Fruit fly (Drosophila melanogaster) whole organism, embryonic: ENCODE data around the gene CheB38c.

Source experiments
- Atf3 ChIP-seq: fragments of 200-800 bp; sonication (Bioruptor generic); optimal IDR thresholded peaks from 3 replicates; lab custom pipeline; 2016; ENCODE audit warnings: missing biosample characterization, missing genetic modification characterization
- Atf6 ChIP-seq: fragments of 200-800 bp; sonication (Bioruptor generic); IDR thresholded peaks from 2 replicates; pipeline ENCODE4 v1.3.6; 2022; ENCODE audit warnings: missing biosample characterization, missing genetic modification characterization
- Awh ChIP-seq: fragments of 200-800 bp; sonication (Bioruptor generic); IDR thresholded peaks from 2 replicates; pipeline ENCODE4, ENCODE4 v1.3.6; 2022; ENCODE audit warnings: missing biosample characterization, missing genetic modification characterization
- Bgb ChIP-seq: fragments of 200-800 bp; sonication (Bioruptor generic); IDR thresholded peaks from 2 replicates; pipeline ENCODE4 v1.3.6; 2022; ENCODE audit warnings: missing biosample characterization, missing genetic modification characterization; ENCODE audit not compliant: partially characterized antibody
- CG11696 ChIP-seq: fragments of 200-800 bp; sonication (Bioruptor generic); IDR thresholded peaks from 2 replicates; pipeline ENCODE4 v1.3.6; 2022; ENCODE audit warnings: missing biosample characterization, missing genetic modification characterization
- CG12071 ChIP-seq: fragments of 200-800 bp; sonication (Bioruptor generic); optimal IDR thresholded peaks from 3 replicates; lab custom pipeline; 2018; ENCODE audit warnings: missing biosample characterization, mild to moderate bottlenecking, missing genetic modification characterization
- CG12769 ChIP-seq: fragments of 200-800 bp; sonication (Bioruptor generic); optimal IDR thresholded peaks from 2 replicates; lab custom pipeline; 2019; ENCODE audit warnings: missing biosample characterization, mild to moderate bottlenecking, missing genetic modification characterization, moderate library complexity
- CG15514 ChIP-seq: fragments of 200-800 bp; sonication (Bioruptor generic); optimal IDR thresholded peaks from 3 replicates; lab custom pipeline; 2017; ENCODE audit warnings: missing biosample characterization, missing genetic modification characterization, mild to moderate bottlenecking, moderate library complexity, missing genetic modification reagents
- CG16779 ChIP-seq: fragments of 200-800 bp; sonication (Bioruptor generic); IDR thresholded peaks from 2 replicates; pipeline ENCODE4 v1.3.6; 2022; ENCODE audit warnings: missing biosample characterization, missing genetic modification characterization
- CG17385 ChIP-seq: fragments of 200-800 bp; sonication (Bioruptor generic); optimal IDR thresholded peaks from 3 replicates; lab custom pipeline; 2018; ENCODE audit warnings: missing biosample characterization, mild to moderate bottlenecking, missing genetic modification characterization
- CG17802 ChIP-seq: fragments of 200-800 bp; sonication (Bioruptor generic); optimal IDR thresholded peaks from 2 replicates; lab custom pipeline; 2018; ENCODE audit warnings: missing biosample characterization, mild to moderate bottlenecking, missing genetic modification characterization, moderate library complexity
- CG18011 ChIP-seq: fragments of 200-800 bp; sonication (Bioruptor generic); optimal IDR thresholded peaks from 2 replicates; lab custom pipeline; 2017; ENCODE audit warnings: missing biosample characterization, missing genetic modification characterization, mild to moderate bottlenecking, moderate library complexity, missing genotype
- CG31388 ChIP-seq: fragments of 200-800 bp; sonication (Bioruptor generic); optimal IDR thresholded peaks from 2 replicates; lab custom pipeline; 2016; ENCODE audit warnings: missing biosample characterization, missing genetic modification characterization
- CG32532 ChIP-seq: fragments of 200-800 bp; sonication (Bioruptor generic); IDR thresholded peaks from 2 replicates; pipeline ENCODE4 v1.3.6; 2022; ENCODE audit warnings: missing biosample characterization, missing genetic modification characterization
- CG34376 ChIP-seq: fragments of 200-800 bp; sonication (Bioruptor generic); optimal IDR thresholded peaks from 2 replicates; lab custom pipeline; 2018; ENCODE audit warnings: missing biosample characterization, mild to moderate bottlenecking, missing genetic modification characterization
- CG34422 ChIP-seq: fragments of 200-800 bp; sonication (Bioruptor generic); IDR thresholded peaks from 3 replicates; pipeline ENCODE4 v1.3.6; 2022; ENCODE audit warnings: missing biosample characterization, missing genetic modification characterization
- CG43689 ChIP-seq: fragments of 200-800 bp; sonication (Bioruptor generic); IDR thresholded peaks from 2 replicates; pipeline ENCODE4 v1.3.6; 2022; ENCODE audit warnings: missing biosample characterization, missing genetic modification characterization
- CG6765 ChIP-seq: fragments of 200-800 bp; sonication (Bioruptor generic); optimal IDR thresholded peaks from 3 replicates; lab custom pipeline; 2017; ENCODE audit warnings: missing biosample characterization, mild to moderate bottlenecking, missing genetic modification characterization
- CG7556 ChIP-seq: fragments of 200-800 bp; sonication (Bioruptor generic); optimal IDR thresholded peaks from 2 replicates; lab custom pipeline; 2017; ENCODE audit warnings: missing biosample characterization, mild to moderate bottlenecking, missing genetic modification characterization
- CG8290 ChIP-seq, 3 experiments: fragments of 200-800 bp; sonication (Bioruptor generic); optimal IDR thresholded peaks; 2 replicates each; lab custom pipeline; 2016 to 2019; ENCODE audit warnings: missing biosample characterization in 3 of 3, missing genetic modification characterization in 3 of 3, mild to moderate bottlenecking in 2 of 3, moderate library complexity in 1 of 3
- CrebB ChIP-seq: fragments of 200-800 bp; sonication (Bioruptor generic); optimal IDR thresholded peaks from 3 replicates; lab custom pipeline; 2018; ENCODE audit warnings: missing biosample characterization, mild to moderate bottlenecking, missing genetic modification characterization
- Dp ChIP-seq: fragments of 200-800 bp; sonication (Bioruptor generic); optimal IDR thresholded peaks from 2 replicates; lab custom pipeline; 2018; ENCODE audit warnings: missing biosample characterization, mild to moderate bottlenecking, missing genetic modification characterization, moderate library complexity
- Hand ChIP-seq: fragments of 200-800 bp; sonication (Bioruptor generic); optimal IDR thresholded peaks from 2 replicates; lab custom pipeline; 2017; ENCODE audit warnings: mild to moderate bottlenecking, missing biosample characterization, missing genetic modification reagents, missing genetic modification characterization
- Hey ChIP-seq: fragments of 200-800 bp; sonication (Bioruptor generic); optimal IDR thresholded peaks from 3 replicates; lab custom pipeline; 2018; ENCODE audit warnings: missing biosample characterization, mild to moderate bottlenecking, missing genetic modification characterization
- MBD-R2 ChIP-seq: fragments of 200-800 bp; sonication (Bioruptor generic); IDR thresholded peaks from 2 replicates; pipeline ENCODE4 v1.3.6; 2022; ENCODE audit warnings: missing biosample characterization, missing genetic modification characterization
- Scr ChIP-seq: fragments of 200-800 bp; sonication (Bioruptor generic); IDR thresholded peaks from 2 replicates; pipeline ENCODE4 v1.3.6; 2022; ENCODE audit warnings: missing biosample characterization, missing genetic modification characterization; ENCODE audit not compliant: partially characterized antibody
- Trl ChIP-seq, 3 experiments: fragments of >200 bp in 2 of 3; fragments of 200-800 bp in 1 of 3; sonication (Bioruptor generic) in 1 of 3; optimal IDR thresholded peaks; 2 replicates in 1 of 3; 3 replicates in 2 of 3; lab custom pipeline; 2016 to 2017; ENCODE audit warnings: missing biosample characterization in 1 of 3, missing genetic modification characterization in 1 of 3
- YL-1 ChIP-seq: fragments of 200-800 bp; sonication (Bioruptor generic); optimal IDR thresholded peaks from 3 replicates; lab custom pipeline; 2017; ENCODE audit warnings: missing biosample characterization, mild to moderate bottlenecking, missing genetic modification characterization
- amos ChIP-seq: fragments of 200-800 bp; sonication (Bioruptor generic); IDR thresholded peaks from 2 replicates; pipeline ENCODE4 v1.3.6; 2022; ENCODE audit warnings: missing biosample characterization, missing genetic modification characterization; ENCODE audit not compliant: partially characterized antibody
- bcd ChIP-seq: fragments of 200-800 bp; sonication (Bioruptor generic); optimal IDR thresholded peaks from 2 replicates; lab custom pipeline; 2017; ENCODE audit warnings: missing biosample characterization, mild to moderate bottlenecking, missing genetic modification characterization
- chinmo ChIP-seq: fragments of 200-800 bp; sonication (Bioruptor generic); IDR thresholded peaks from 4 replicates; pipeline ENCODE4 v1.3.6; 2022; ENCODE audit warnings: missing biosample characterization, missing genetic modification characterization; ENCODE audit not compliant: partially characterized antibody
- crp ChIP-seq, 2 experiments: fragments of 200-800 bp; sonication (Bioruptor generic); optimal IDR thresholded peaks; 2 replicates in 1 of 2; 3 replicates in 1 of 2; lab custom pipeline; 2017; ENCODE audit warnings: missing biosample characterization in 2 of 2, missing genetic modification characterization in 2 of 2, mild to moderate bottlenecking in 1 of 2, moderate library complexity in 1 of 2
- disco-r ChIP-seq: fragments of 200-800 bp; sonication (Bioruptor generic); optimal IDR thresholded peaks from 2 replicates; lab custom pipeline; 2016; ENCODE audit warnings: missing biosample characterization, missing genetic modification characterization
- esg ChIP-seq: fragments of 200-800 bp; sonication (Bioruptor generic); conservative IDR thresholded peaks from 2 replicates; pipeline ENCODE4 v1.3.6; 2022; ENCODE audit warnings: missing biosample characterization, missing genetic modification characterization
- ewg ChIP-seq: fragments of 200-800 bp; sonication (Bioruptor generic); optimal IDR thresholded peaks from 3 replicates; lab custom pipeline; 2017; ENCODE audit warnings: mild to moderate bottlenecking, missing biosample characterization, missing genetic modification reagents, missing genetic modification characterization
- grn ChIP-seq: fragments of 200-800 bp; sonication (Bioruptor generic); optimal IDR thresholded peaks from 3 replicates; lab custom pipeline; 2017; ENCODE audit warnings: missing biosample characterization, missing genetic modification characterization
- gt ChIP-seq: fragments of 200-800 bp; sonication (Bioruptor generic); IDR thresholded peaks from 2 replicates; pipeline ENCODE4 v1.3.6; 2022; ENCODE audit warnings: missing biosample characterization, missing genetic modification characterization
- kay ChIP-seq: fragments of 200-800 bp; sonication (Bioruptor generic); optimal IDR thresholded peaks from 2 replicates; lab custom pipeline; 2016; ENCODE audit warnings: missing biosample characterization, missing genetic modification characterization
- klu ChIP-seq: fragments of 200-800 bp; sonication (Bioruptor generic); IDR thresholded peaks from 2 replicates; pipeline ENCODE4 v1.3.6; 2022; ENCODE audit warnings: missing biosample characterization, missing genetic modification characterization
- lab ChIP-seq: fragments of 200-800 bp; sonication (Bioruptor generic); optimal IDR thresholded peaks from 3 replicates; lab custom pipeline; 2017; ENCODE audit warnings: missing biosample characterization, missing genetic modification characterization, mild to moderate bottlenecking, moderate library complexity, missing genetic modification reagents
- lilli ChIP-seq: fragments of 200-800 bp; sonication (Bioruptor generic); optimal IDR thresholded peaks from 3 replicates; lab custom pipeline; 2016; ENCODE audit warnings: missing biosample characterization, missing genetic modification characterization
- mirr ChIP-seq: fragments of 200-800 bp; sonication (Bioruptor generic); optimal IDR thresholded peaks from 3 replicates; lab custom pipeline; 2018; ENCODE audit warnings: missing biosample characterization, mild to moderate bottlenecking, missing genetic modification characterization
- nerfin-2 ChIP-seq: fragments of 200-800 bp; sonication (Bioruptor generic); IDR thresholded peaks from 2 replicates; pipeline ENCODE4 v1.3.6; 2022; ENCODE audit warnings: missing biosample characterization, missing genetic modification characterization; ENCODE audit not compliant: partially characterized antibody
- ranshi ChIP-seq: fragments of 200-800 bp; sonication (Bioruptor generic); IDR thresholded peaks from 2 replicates; pipeline ENCODE4 v1.3.6; 2022; ENCODE audit warnings: missing biosample characterization, missing genetic modification characterization
- run ChIP-seq: fragments of 200-800 bp; sonication (Bioruptor generic); optimal IDR thresholded peaks from 3 replicates; lab custom pipeline; 2018; ENCODE audit warnings: missing biosample characterization, mild to moderate bottlenecking, missing genetic modification characterization
- scrt ChIP-seq: fragments of 200-800 bp; sonication (Bioruptor generic); optimal IDR thresholded peaks from 2 replicates; lab custom pipeline; 2018; ENCODE audit warnings: missing biosample characterization, mild to moderate bottlenecking, missing genetic modification characterization, moderate library complexity
- sob ChIP-seq: fragments of 200-800 bp; sonication (Bioruptor generic); IDR thresholded peaks from 2 replicates; pipeline ENCODE4 v1.3.6; 2022; ENCODE audit warnings: missing biosample characterization, missing genetic modification characterization
- usp ChIP-seq: fragments of >200 bp; optimal IDR thresholded peaks from 2 replicates; lab custom pipeline; 2017; ENCODE audit warnings: missing biosample characterization, missing genetic modification characterization

CheB38c gene

dm6 chr2L:20793881-20794280 lies 26.8 kb downstream of the CheB38c start (continued):
- TF ChIP-seq Atf3 (GFP tag; lab: Kevin White, UChicago) (no peak), Bgb (GFP tag; lab: Robert Waterston, UW) (peak; percentile 48; the same call in 1 of the 2 replicates), CG34376 (GFP tag; lab: Kevin White, UChicago) (peak; percentile 36), kay (GFP tag; lab: Kevin White, UChicago) (peak; percentile 47), nerfin-2 (0 out of 2 replicates have a peak, but pooled peaks have one; percentile 31), YL-1 (GFP tag; lab: Kevin White, UChicago) (no peak), CrebB (tag; lab: Kevin White, UChicago) (peak; percentile 40), CG12769 (no peak), Awh (peak; percentile 27; the same call in 1 of the 2 replicates), ewg (GFP tag; lab: Kevin White, UChicago) (no peak), CG12071 (peak; percentile 30), CG6765 (GFP tag; lab: Kevin White, UChicago) (peak; percentile 8), scrt (GFP tag; lab: Kevin White, UChicago) (peak; percentile 20), CG16779 (GFP tag; lab: Robert Waterston, UW) (peak; percentile 70), Trl (optimal IDR thresholded peaks at IDR 0.05; lab: Kevin White, UChicago) (peak; percentile 54 to 69), Trl (GFP tag; optimal IDR thresholded peaks at IDR 0.05; lab: Kevin White, UChicago) (peak; percentile 33), crp (GFP tag; optimal IDR thresholded peaks at IDR 0.05; lab: Kevin White, UChicago) (no peak), disco-r (GFP tag; lab: Kevin White, UChicago) (no peak), sob (GFP tag; lab: Robert Waterston, UW) (0 out of 2 replicates have a peak, but pooled peaks have one; percentile 40), CG8290 (GFP tag; optimal IDR thresholded peaks at IDR 0.05; lab: Kevin White, UChicago) (no peak), CG8290 (tag; optimal IDR thresholded peaks at IDR 0.05; lab: Kevin White, UChicago) (peak in 1 of 2 experiments; percentile 60), Hey (no peak), CG32532 (GFP tag; lab: Robert Waterston, UW) (peak; percentile 27; the same call in 1 of the 2 replicates), CG18011 (GFP tag; lab: Kevin White, UChicago) (no peak), Scr (GFP tag; lab: Robert Waterston, UW) (0 out of 2 replicates have a peak, but pooled peaks have one; percentile 42), Dp (GFP tag; lab: Kevin White, UChicago) (no peak), CG15514 (GFP tag; lab: Kevin White, UChicago) (peak; percentile 60), chinmo (GFP tag; lab: Robert Waterston, UW) (peak; percentile 86; the same call in 3 of the 4 replicates)
- TF ChIP-seq, all 482 proteins: peak for 72

- TF ChIP-seq CG17802 (tag; lab: Kevin White, UChicago) (no peak), MBD-R2 (no peak), Hand (GFP tag; lab: Kevin White, UChicago) (no peak), CG34422 (GFP tag; lab: Robert Waterston, UW) (no peak), Atf6 (GFP tag; lab: Robert Waterston, UW) (no peak), klu (GFP tag; lab: Robert Waterston, UW) (no peak), CG7556 (GFP tag; lab: Kevin White, UChicago) (no peak), Dp (GFP tag; lab: Kevin White, UChicago) (no peak), CG11696 (GFP tag; lab: Robert Waterston, UW) (no peak), ranshi (GFP tag; lab: Robert Waterston, UW) (no peak), amos (no peak), esg (GFP tag; lab: Robert Waterston, UW) (no peak), run (tag; lab: Kevin White, UChicago) (no peak), gt (no peak), usp (no peak), grn (GFP tag; lab: Kevin White, UChicago) (no peak), lilli (no peak), bcd (GFP tag; lab: Kevin White, UChicago) (no peak), lab (GFP tag; lab: Kevin White, UChicago) (peak; percentile 1), mirr (peak; percentile 19), CG43689 (GFP tag; lab: Robert Waterston, UW) (no peak), CG17385 (no peak), CG31388 (GFP tag; lab: Kevin White, UChicago) (no peak), YL-1 (GFP tag; lab: Kevin White, UChicago) (peak; percentile 2)
These were observed 27.6 kb downstream of the CheB38c start for dm6 chr2L:20792988-20793544.
